Worm (Caenorhabditis elegans) whole organism, L1 larva: ENCODE measurements around the gene fbxb-77.

Experiments
- dsc-1 ChIP-seq: sonication (generic microtip); optimal IDR thresholded peaks from 2 replicates; lab custom pipeline; 2016; ENCODE audit warnings: mild to moderate bottlenecking, missing genetic modification characterization, missing compliant biosample characterization
- efl-1 ChIP-seq, 4 experiments: fragments of 150-350 bp; optimal IDR thresholded peaks in 3 of 4; peaks in 1 of 4; 1 replicate in 1 of 4; 2 replicates in 3 of 4; lab custom pipeline; 2014; ENCODE audit warnings: missing biosample characterization in 2 of 4, missing genetic modification characterization in 2 of 4, missing genetic modification reagents in 2 of 4
- grh-1 ChIP-seq: fragments of 200-800 bp; sonication (Bioruptor generic); IDR thresholded peaks from 2 replicates; pipeline ENCODE4 v1.3.6; 2022; ENCODE audit warnings: missing genetic modification reagents, missing genetic modification characterization, missing compliant biosample characterization
- hlh-17 ChIP-seq: fragments of 200-800 bp; sonication (Bioruptor generic); optimal IDR thresholded peaks from 2 replicates; lab custom pipeline; 2018; ENCODE audit warnings: missing genetic modification characterization, mild to moderate bottlenecking, missing compliant biosample characterization, moderate library complexity, borderline replicate concordance
- lin-13 ChIP-seq: fragments of 150-350 bp; optimal IDR thresholded peaks from 2 replicates; lab custom pipeline; 2014; ENCODE audit warnings: missing biosample characterization, missing genetic modification reagents, missing genetic modification characterization
- nhr-20 ChIP-seq: sonication (generic microtip); optimal IDR thresholded peaks from 2 replicates; lab custom pipeline; 2016; ENCODE audit warnings: mild to moderate bottlenecking, missing genetic modification characterization, missing compliant biosample characterization
- nhr-76 ChIP-seq: sonication (generic microtip); optimal IDR thresholded peaks from 2 replicates; lab custom pipeline; 2017; ENCODE audit warnings: missing biosample characterization, missing genetic modification characterization
- pag-3 ChIP-seq: sonication (generic microtip); optimal IDR thresholded peaks from 2 replicates; lab custom pipeline; 2017; ENCODE audit warnings: missing genetic modification characterization, mild to moderate bottlenecking, missing compliant biosample characterization, antibody characterized with exemption, borderline replicate concordance; ENCODE audit not compliant: insufficient read depth
- unc-62 ChIP-seq: fragments of 150-350 bp; optimal IDR thresholded peaks from 2 replicates; lab custom pipeline; 2014; ENCODE audit warnings: missing biosample characterization, missing genetic modification reagents, missing genetic modification characterization
- ztf-4 ChIP-seq: fragments of 150-350 bp; optimal IDR thresholded peaks from 2 replicates; lab custom pipeline; 2014; ENCODE audit warnings: missing biosample characterization, missing genetic modification characterization

- TF ChIP-seq unc-62 (GFP tag; lab: Kevin White, UChicago): no peak
- TF ChIP-seq hlh-17 (GFP tag; lab: Kevin White, UChicago): no peak
- TF ChIP-seq ztf-4: no peak
- no peak for TF ChIP-seq nhr-76 (tag; lab: Kevin White, UChicago)
- TF ChIP-seq pag-3 (tag; lab: Kevin White, UChicago): no peak
- TF ChIP-seq nhr-20 (tag; lab: Kevin White, UChicago): peak; percentile 20
- TF ChIP-seq dsc-1 (tag; lab: Kevin White, UChicago): no peak
- TF ChIP-seq grh-1 (GFP tag; lab: Robert Waterston, UW): no peak
- TF ChIP-seq lin-13 (GFP tag; lab: Kevin White, UChicago): no peak
- TF ChIP-seq efl-1 (optimal IDR thresholded peaks at IDR 0.05; lab: Kevin White, UChicago): no peak
- TF ChIP-seq efl-1 (GFP tag; optimal IDR thresholded peaks at IDR 0.05 in 1 of 2; lab: Kevin White, UChicago): peak in 1 of 2 experiments; percentile 35
Measured at ce11 chrIV:4747553-4747952, 8.4 kb downstream of the fbxb-77 start, which contains the start of gene tctn-1.
